Worm (Caenorhabditis elegans) whole organism, L4/young adult: ENCODE measurements around the gene cut-1.

Experiments used
- W03F9.2 ChIP-seq: fragments of 150-350 bp; optimal IDR thresholded peaks from 2 replicates; lab custom pipeline; 2014; ENCODE audit warnings: missing biosample characterization, missing genetic modification characterization
- dao-5 ChIP-seq: sonication (generic microtip); optimal IDR thresholded peaks from 2 replicates; lab custom pipeline; 2016; ENCODE audit warnings: missing genotype, missing genetic modification characterization, moderate library complexity, missing compliant biosample characterization
- him-1 ChIP-seq: sonication (generic microtip); optimal IDR thresholded peaks from 2 replicates; lab custom pipeline; 2016; ENCODE audit warnings: missing genotype, missing genetic modification reagents, missing genetic modification characterization, missing compliant biosample characterization

DNA sequence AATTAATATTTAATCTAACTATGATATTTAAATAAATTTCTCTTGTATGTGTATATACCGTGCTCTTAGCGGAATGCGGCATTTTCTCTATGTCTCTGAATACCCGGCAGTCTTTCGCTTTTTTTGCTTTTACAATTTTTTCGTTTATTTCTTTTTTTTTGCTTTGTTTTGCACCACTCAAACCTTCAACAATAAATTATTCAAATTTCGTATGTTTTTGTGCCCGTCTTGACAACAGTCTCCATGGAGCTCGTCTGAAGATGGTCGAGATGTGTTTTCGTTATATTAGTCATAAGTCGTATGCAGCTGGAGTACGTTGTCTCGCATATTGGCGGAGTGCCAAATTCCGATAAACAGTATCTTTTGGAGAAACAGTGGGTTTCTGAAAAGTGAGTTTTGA is 42.5 kb upstream of the cut-1 start, which contains the start of gene T06D8.2:
- no peak for TF ChIP-seq him-1
- TF ChIP-seq dao-5 (tag; lab: Kevin White, UChicago): no peak
- no peak for TF ChIP-seq W03F9.2 (tag; lab: Kevin White, UChicago)
